Fruit fly (Drosophila melanogaster) whole organism, prepupa: ENCODE data around the gene Eaat2.

ENCODE experiments used
- CG15336 ChIP-seq: fragments of 200-800 bp; sonication (Bioruptor generic); IDR thresholded peaks from 2 replicates; pipeline ENCODE4 v1.3.6; 2022; ENCODE audit warnings: missing biosample characterization, missing genetic modification characterization
- CG1621 ChIP-seq: fragments of 200-800 bp; sonication (Bioruptor generic); optimal IDR thresholded peaks from 3 replicates; lab custom pipeline; 2018; ENCODE audit warnings: missing biosample characterization, mild to moderate bottlenecking, missing genetic modification characterization
- CG6854 ChIP-seq: fragments of 200-800 bp; sonication (Bioruptor generic); optimal IDR thresholded peaks from 2 replicates; lab custom pipeline; 2017; ENCODE audit warnings: missing biosample characterization, mild to moderate bottlenecking, missing genetic modification characterization
- CG8119 ChIP-seq: fragments of 200-800 bp; sonication (Bioruptor generic); IDR thresholded peaks from 3 replicates; pipeline ENCODE4 v1.3.6; 2022; ENCODE audit warnings: missing biosample characterization, missing genetic modification characterization
- CG8632 ChIP-seq: fragments of 200-800 bp; sonication (Bioruptor generic); optimal IDR thresholded peaks from 3 replicates; lab custom pipeline; 2016; ENCODE audit warnings: missing biosample characterization, missing genetic modification characterization
- CG9139 ChIP-seq: fragments of 200-800 bp; sonication (Bioruptor generic); optimal IDR thresholded peaks from 3 replicates; lab custom pipeline; 2017; ENCODE audit warnings: missing biosample characterization, mild to moderate bottlenecking, missing genetic modification characterization
- Hr38 ChIP-seq: sonication (Bioruptor generic); optimal IDR thresholded peaks from 2 replicates; lab custom pipeline; 2016; ENCODE audit warnings: missing biosample characterization, missing genetic modification characterization
- Lpt ChIP-seq: fragments of 200-800 bp; sonication (Bioruptor generic); optimal IDR thresholded peaks from 3 replicates; lab custom pipeline; 2016; ENCODE audit warnings: missing biosample characterization, missing genetic modification characterization
- Sox102F ChIP-seq: fragments of 200-800 bp; sonication (Bioruptor generic); optimal IDR thresholded peaks from 2 replicates; lab custom pipeline; 2016; ENCODE audit warnings: missing biosample characterization, mild to moderate bottlenecking, missing genetic modification characterization
- eg ChIP-seq: fragments of 200-800 bp; sonication (Bioruptor generic); IDR thresholded peaks from 3 replicates; pipeline ENCODE4 v1.3.6; 2022; ENCODE audit warnings: missing biosample characterization, missing genetic modification characterization
- fd59A ChIP-seq: fragments of 200-800 bp; sonication (Bioruptor generic); optimal IDR thresholded peaks from 2 replicates; lab custom pipeline; 2017; ENCODE audit warnings: missing biosample characterization, mild to moderate bottlenecking, missing genetic modification characterization, missing genetic modification reagents
- fkh ChIP-seq: fragments of 200-800 bp; sonication (Bioruptor generic); optimal IDR thresholded peaks from 3 replicates; lab custom pipeline; 2017; ENCODE audit warnings: missing biosample characterization, mild to moderate bottlenecking, missing genetic modification characterization, moderate library complexity
- pdm3 ChIP-seq: fragments of 200-800 bp; sonication (Bioruptor generic); optimal IDR thresholded peaks from 3 replicates; lab custom pipeline; 2016; ENCODE audit warnings: missing biosample characterization, missing genetic modification characterization

DNA sequence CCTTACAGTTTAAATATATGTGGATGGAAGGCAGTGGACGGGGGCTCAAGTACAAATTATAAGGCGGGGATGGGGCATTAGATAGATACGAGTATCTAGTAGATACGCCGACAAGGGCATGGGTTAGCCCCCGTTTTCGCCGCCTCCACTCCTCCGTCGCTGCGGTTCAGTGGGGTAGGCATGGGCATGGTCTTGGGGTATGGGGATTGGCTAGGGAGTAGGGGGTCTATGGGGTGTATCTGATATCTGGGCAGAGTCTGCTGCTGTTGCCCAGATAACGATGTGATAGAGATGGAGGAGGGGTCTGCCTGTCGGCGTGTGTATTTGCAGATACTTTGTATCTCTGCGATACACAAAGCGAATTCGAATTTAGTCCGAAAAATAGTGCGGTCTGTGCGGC lies 45.8 kb upstream of the Eaat2 start:
- no peak for TF ChIP-seq CG9139 (GFP tag; lab: Kevin White, UChicago)
- TF ChIP-seq CG6854: no peak
- no peak for TF ChIP-seq Hr38 (GFP tag; lab: Kevin White, UChicago)
- peak; percentile 53 for TF ChIP-seq fkh
- no peak for TF ChIP-seq CG8119 (GFP tag; lab: Robert Waterston, UW)
- no peak for TF ChIP-seq CG1621
- TF ChIP-seq CG8632 (GFP tag; lab: Kevin White, UChicago): no peak
- TF ChIP-seq Sox102F (GFP tag; lab: Kevin White, UChicago): no peak
- no peak for TF ChIP-seq Lpt
- TF ChIP-seq eg: no peak
- TF ChIP-seq pdm3: no peak
- no peak for TF ChIP-seq fd59A (GFP tag; lab: Kevin White, UChicago)
- no peak for TF ChIP-seq CG15336 (GFP tag; lab: Robert Waterston, UW)
